Fruit fly (Drosophila melanogaster): ENCODE data around the gene Pbgs.

Gene Pbgs

DNA sequence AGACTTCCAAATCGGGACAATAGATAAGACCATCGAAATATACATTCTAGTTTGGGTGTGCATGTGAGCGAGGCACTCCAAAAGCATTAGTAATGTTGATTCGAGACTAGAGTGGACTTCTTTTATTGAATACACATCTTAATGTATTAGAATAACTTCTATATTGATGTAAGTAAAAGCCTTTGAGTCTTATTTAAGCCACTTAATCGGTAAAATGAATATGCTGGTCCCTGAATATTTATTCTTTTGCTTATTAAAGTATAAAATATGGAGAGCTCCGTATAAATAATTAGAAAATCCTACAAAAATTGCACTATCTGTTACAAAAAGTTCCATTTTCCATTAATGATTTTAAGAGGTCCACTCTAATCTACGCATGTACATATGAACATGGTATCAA, 1.3 kb downstream of the Pbgs start:
- TF ChIP-seq CG8159 (tag; optimal IDR thresholded peaks at IDR 0.05) (peak; percentile 61), CG14655 (GFP tag; optimal IDR thresholded peaks at IDR 0.05) (no peak)

DNA sequence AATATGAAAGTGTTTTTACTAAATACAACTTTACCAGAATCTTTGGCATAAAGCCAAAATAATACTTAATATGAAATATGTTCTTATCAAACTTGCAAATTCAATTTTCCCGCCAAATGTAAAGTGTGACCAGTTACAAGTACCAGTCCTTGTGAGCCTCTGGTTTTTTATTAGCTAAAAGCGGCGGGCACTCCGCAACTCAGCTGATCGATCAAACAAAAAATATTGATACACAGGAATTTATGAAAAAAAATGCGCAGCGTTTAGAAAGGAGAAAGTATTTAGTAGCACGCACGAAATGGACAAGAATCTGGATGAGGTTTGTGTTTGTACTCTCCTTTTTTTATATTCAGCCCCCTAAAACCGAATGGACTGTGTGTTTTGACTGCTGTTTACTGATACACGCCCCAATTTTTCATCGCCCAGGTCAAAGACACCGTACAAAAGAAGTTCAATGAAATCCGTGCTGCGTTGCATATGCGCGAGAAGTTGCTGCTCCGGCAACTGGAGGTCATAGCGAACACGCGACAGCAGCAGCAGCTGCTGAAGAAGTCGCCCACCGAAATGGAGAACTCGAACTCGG, 3.7 kb downstream of the Pbgs start, which contains the start of gene CG32100:
TSS of gene CG32100 (plus strand) at position 197 of the 583 bp plus-strand sequence.
- TF ChIP-seq CG13204 (GFP tag; optimal IDR thresholded peaks at IDR 0.05) (no peak), EcR (GFP tag; optimal IDR thresholded peaks at IDR 0.05) (peak; percentile 92), rn (GFP tag; IDR thresholded peaks at IDR 0.05) (no peak), CG14655 (GFP tag; optimal IDR thresholded peaks at IDR 0.05) (no peak), Pif1A (GFP tag; optimal IDR thresholded peaks at IDR 0.05) (no peak), CG9948 (tag; optimal IDR thresholded peaks at IDR 0.05) (no peak)

DNA sequence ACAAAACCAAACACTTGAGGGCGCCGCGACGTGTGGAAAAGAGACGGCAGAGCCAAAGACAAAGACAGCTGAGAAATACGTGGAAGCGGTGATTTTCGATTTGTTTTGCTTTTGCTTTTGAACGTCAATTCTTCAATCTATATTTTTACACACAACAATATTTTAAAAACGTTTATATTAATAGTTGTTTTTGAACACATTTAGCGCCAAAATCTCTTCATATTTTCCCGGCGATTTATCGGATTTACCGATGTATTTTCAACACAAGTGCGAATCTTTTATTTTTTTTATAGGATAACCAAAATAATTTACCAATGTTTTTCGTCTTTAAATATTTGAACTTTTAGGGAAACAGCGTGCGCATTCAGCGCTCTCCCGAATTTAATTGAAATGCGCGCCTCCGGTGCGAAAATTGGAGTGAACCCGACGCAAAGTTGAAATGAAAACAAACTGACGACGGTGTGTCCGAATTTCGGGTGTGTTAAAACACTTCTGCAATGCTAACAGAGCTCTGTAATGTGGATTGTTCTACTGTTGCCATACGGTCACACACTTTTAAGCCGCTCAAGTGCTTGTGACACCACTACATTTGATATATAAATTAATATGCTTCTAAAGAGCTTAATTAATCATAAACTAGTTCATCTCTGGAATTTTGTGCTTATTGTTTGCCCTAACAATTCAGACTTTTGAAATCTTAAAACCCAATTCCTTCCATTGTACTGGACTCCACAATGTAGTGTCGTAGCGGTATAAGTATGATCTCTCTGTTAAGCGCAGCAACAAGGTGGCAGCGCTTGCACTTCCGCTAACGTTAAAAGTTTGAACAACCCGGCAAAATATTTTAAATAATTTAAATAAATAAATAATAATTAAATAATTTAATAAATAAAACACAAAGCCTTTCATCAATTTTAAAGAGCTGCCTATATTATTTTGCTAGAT, 4.5 kb downstream of the Pbgs start, which contains the start of gene app:
TSS of gene app (minus strand) at position 499 of the 945 bp plus-strand sequence.
- TF ChIP-seq CG4496 (GFP tag; IDR thresholded peaks at IDR 0.05) (peak; percentile 98), fd96Ca (GFP tag; IDR thresholded peaks at IDR 0.05) (peak; percentile 96), CG14655 (GFP tag; optimal IDR thresholded peaks at IDR 0.05) (peak; percentile 94), CG17806 (tag; optimal IDR thresholded peaks at IDR 0.05) (peak; percentile 99), EcR (GFP tag; optimal IDR thresholded peaks at IDR 0.05) (no peak), Pif1B (GFP tag; optimal IDR thresholded peaks at IDR 0.05) (peak; percentile 93), CG32121 (GFP tag; IDR thresholded peaks at IDR 0.05) (peak; percentile 91), CG8159 (tag; optimal IDR thresholded peaks at IDR 0.05) (peak; percentile 89), CG34367 (tag; optimal IDR thresholded peaks at IDR 0.05) (peak; percentile 89), CG13204 (GFP tag; optimal IDR thresholded peaks at IDR 0.05) (peak; percentile 63), gl (tag; optimal IDR thresholded peaks at IDR 0.05) (peak; percentile 81), D1 (tag; optimal IDR thresholded peaks at IDR 0.05) (peak; percentile 11), Pif1A (GFP tag; optimal IDR thresholded peaks at IDR 0.05) (peak; percentile 85), CG15710 (tag; optimal IDR thresholded peaks at IDR 0.05) (peak; percentile 92), rn (GFP tag; IDR thresholded peaks at IDR 0.05) (peak; percentile 74), CG8301 (tag; optimal IDR thresholded peaks at IDR 0.05) (peak; percentile 92), CG12605 (GFP tag; IDR thresholded peaks at IDR 0.05) (peak; percentile 92), Snoo (tag; optimal IDR thresholded peaks at IDR 0.05) (peak; percentile 94), CG9948 (tag; optimal IDR thresholded peaks at IDR 0.05) (peak; percentile 84), Ets98B (GFP tag; IDR thresholded peaks at IDR 0.05) (peak; percentile 94), CG10348 (GFP tag; IDR thresholded peaks at IDR 0.05) (peak; percentile 60; the same call in 1 of the 2 replicates)

DNA sequence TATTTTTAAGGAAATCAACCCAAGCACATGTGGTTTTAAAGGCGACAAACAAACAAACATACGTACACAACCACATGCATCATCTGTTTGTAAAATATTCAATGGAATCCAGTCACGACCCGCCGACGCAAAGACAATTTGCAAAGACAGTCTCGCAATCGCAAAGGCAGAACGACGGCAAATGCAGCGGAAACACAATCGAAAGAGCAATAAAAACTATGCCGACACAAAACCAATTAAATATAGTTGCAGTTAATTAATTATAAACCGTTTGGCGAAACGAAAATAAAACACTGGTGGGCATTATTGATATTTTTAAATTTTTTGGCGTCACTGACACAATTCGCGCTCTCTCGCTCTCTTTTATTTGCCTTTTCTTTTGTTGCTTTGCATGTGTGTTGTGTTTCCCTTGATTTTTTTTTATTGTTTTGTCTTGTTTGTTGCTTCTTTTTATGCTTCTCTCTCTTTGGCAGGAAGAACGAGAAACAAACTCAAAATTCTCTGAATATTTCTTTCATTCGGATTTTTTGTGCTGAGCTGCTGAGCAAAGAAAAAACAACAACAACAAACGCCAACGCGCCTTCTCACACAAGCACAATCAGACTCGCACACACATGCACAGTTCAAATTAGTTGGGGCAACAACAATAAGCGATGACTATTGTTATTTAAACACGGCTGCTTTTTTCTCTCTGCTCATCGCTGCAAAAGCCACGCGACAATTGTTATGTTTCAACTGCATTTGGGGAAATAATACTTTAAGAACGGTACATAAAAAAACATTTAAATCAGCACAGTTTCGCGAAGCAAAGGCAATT, 5.4 kb downstream of the Pbgs start:
- TF ChIP-seq D1 (tag; optimal IDR thresholded peaks at IDR 0.05) (peak; percentile 31), CG9948 (tag; optimal IDR thresholded peaks at IDR 0.05) (peak; percentile 18), Snoo (tag; optimal IDR thresholded peaks at IDR 0.05) (no peak), CG17806 (tag; optimal IDR thresholded peaks at IDR 0.05) (peak; percentile 51), CG10348 (GFP tag; IDR thresholded peaks at IDR 0.05) (no peak), CG8159 (tag; optimal IDR thresholded peaks at IDR 0.05) (peak; percentile 55), fd96Ca (GFP tag; IDR thresholded peaks at IDR 0.05) (peak; percentile 69), EcR (GFP tag; optimal IDR thresholded peaks at IDR 0.05) (peak; percentile 40), CG32121 (GFP tag; IDR thresholded peaks at IDR 0.05) (peak; percentile 76), gl (tag; optimal IDR thresholded peaks at IDR 0.05) (peak; percentile 84), CG12605 (GFP tag; IDR thresholded peaks at IDR 0.05) (peak; percentile 95), CG8301 (tag; optimal IDR thresholded peaks at IDR 0.05) (peak; percentile 74), Pif1B (GFP tag; optimal IDR thresholded peaks at IDR 0.05) (peak; percentile 63), Pif1A (GFP tag; optimal IDR thresholded peaks at IDR 0.05) (peak; percentile 61), CG34367 (tag; optimal IDR thresholded peaks at IDR 0.05) (peak; percentile 62), CG13204 (GFP tag; optimal IDR thresholded peaks at IDR 0.05) (peak; percentile 69), CG4496 (GFP tag; IDR thresholded peaks at IDR 0.05) (peak; percentile 90), Ets98B (GFP tag; IDR thresholded peaks at IDR 0.05) (peak; percentile 79), CG14655 (GFP tag; optimal IDR thresholded peaks at IDR 0.05) (peak; percentile 75), CG15710 (tag; optimal IDR thresholded peaks at IDR 0.05) (peak; percentile 68), rn (GFP tag; IDR thresholded peaks at IDR 0.05) (peak; percentile 46; the same call in 1 of the 2 replicates)

DNA sequence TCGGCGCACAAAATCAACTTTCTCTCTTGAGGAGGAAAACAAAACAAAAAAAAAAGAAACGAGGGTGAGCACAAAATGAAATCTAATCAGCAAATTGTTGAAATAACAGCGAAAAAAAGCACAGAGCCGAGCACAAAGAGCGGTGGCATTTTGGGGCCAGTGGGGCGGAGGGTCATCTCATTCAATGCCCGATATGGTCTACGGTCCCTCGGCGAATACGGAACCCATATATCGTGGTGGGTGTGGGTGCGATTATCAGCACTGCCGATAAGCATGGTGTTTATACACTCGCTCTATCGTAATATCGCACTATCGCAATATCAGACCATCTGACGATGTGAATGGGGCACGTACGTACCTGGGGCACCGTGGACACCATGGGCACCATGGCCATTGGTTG, 12.4 kb downstream of the Pbgs start:
- TF ChIP-seq Pif1A (GFP tag; optimal IDR thresholded peaks at IDR 0.05) = no peak
- TF ChIP-seq EcR (GFP tag; optimal IDR thresholded peaks at IDR 0.05) = peak; percentile 51
